Fruit fly (Drosophila melanogaster) whole organism, pupa: ENCODE data around the gene CG17819.

ENCODE experiments used
- CG10348 ChIP-seq: fragments of 200-800 bp; sonication (Bioruptor generic); IDR thresholded peaks from 2 replicates; pipeline ENCODE4 v1.3.6; 2022; ENCODE audit warnings: missing biosample characterization, missing genetic modification characterization
- CG12605 ChIP-seq: fragments of 200-800 bp; sonication (Bioruptor generic); IDR thresholded peaks from 2 replicates; pipeline ENCODE4 v1.3.6; 2022; ENCODE audit warnings: missing biosample characterization, missing genetic modification characterization
- CG13204 ChIP-seq: fragments of 200-800 bp; sonication (Bioruptor generic); optimal IDR thresholded peaks from 2 replicates; lab custom pipeline; 2018; ENCODE audit warnings: missing biosample characterization, mild to moderate bottlenecking, missing genetic modification characterization, moderate library complexity
- CG14655 ChIP-seq: fragments of 200-800 bp; sonication (Bioruptor generic); optimal IDR thresholded peaks from 3 replicates; lab custom pipeline; 2017; ENCODE audit warnings: mild to moderate bottlenecking, missing biosample characterization, missing genetic modification reagents, missing genetic modification characterization
- CG15710 ChIP-seq: fragments of 200-800 bp; sonication (Bioruptor generic); optimal IDR thresholded peaks from 2 replicates; lab custom pipeline; 2018; ENCODE audit warnings: missing biosample characterization, mild to moderate bottlenecking, missing genetic modification characterization, moderate library complexity
- CG17806 ChIP-seq: fragments of 200-800 bp; sonication (Bioruptor generic); optimal IDR thresholded peaks from 2 replicates; lab custom pipeline; 2018; ENCODE audit warnings: missing biosample characterization, mild to moderate bottlenecking, missing genetic modification characterization, moderate library complexity
- CG32121 ChIP-seq: fragments of 200-800 bp; sonication (Bioruptor generic); IDR thresholded peaks from 2 replicates; pipeline ENCODE4 v1.3.6; 2022; ENCODE audit warnings: missing biosample characterization, missing genetic modification characterization
- CG34367 ChIP-seq: fragments of 200-800 bp; sonication (Bioruptor generic); optimal IDR thresholded peaks from 2 replicates; lab custom pipeline; 2018; ENCODE audit warnings: missing biosample characterization, mild to moderate bottlenecking, missing genetic modification characterization
- CG4496 ChIP-seq: fragments of 200-800 bp; sonication (Bioruptor generic); IDR thresholded peaks from 3 replicates; pipeline ENCODE4 v1.3.6; 2022; ENCODE audit warnings: missing biosample characterization, missing genetic modification characterization
- CG8159 ChIP-seq: fragments of 200-800 bp; sonication (Bioruptor generic); optimal IDR thresholded peaks from 3 replicates; lab custom pipeline; 2018; ENCODE audit warnings: missing biosample characterization, mild to moderate bottlenecking, missing genetic modification characterization, moderate library complexity
- CG8301 ChIP-seq: fragments of 200-800 bp; sonication (Bioruptor generic); optimal IDR thresholded peaks from 2 replicates; lab custom pipeline; 2018; ENCODE audit warnings: missing biosample characterization, mild to moderate bottlenecking, missing genetic modification characterization
- CG9948 ChIP-seq: fragments of 200-800 bp; sonication (Bioruptor generic); optimal IDR thresholded peaks from 2 replicates; lab custom pipeline; 2018; ENCODE audit warnings: missing biosample characterization, mild to moderate bottlenecking, missing genetic modification characterization, moderate library complexity
- D1 ChIP-seq: fragments of 200-800 bp; sonication (Bioruptor generic); optimal IDR thresholded peaks from 2 replicates; lab custom pipeline; 2018; ENCODE audit warnings: missing biosample characterization, mild to moderate bottlenecking, missing genetic modification characterization, moderate library complexity
- EcR ChIP-seq: fragments of 200-800 bp; sonication (Bioruptor generic); optimal IDR thresholded peaks from 3 replicates; lab custom pipeline; 2019; ENCODE audit warnings: missing biosample characterization, missing genetic modification characterization, mild to moderate bottlenecking, moderate library complexity, missing genetic modification reagents
- Ets98B ChIP-seq: fragments of 200-800 bp; sonication (Bioruptor generic); IDR thresholded peaks from 2 replicates; pipeline ENCODE4 v1.3.6; 2022; ENCODE audit warnings: missing biosample characterization, missing genetic modification characterization
- Pif1A ChIP-seq: fragments of 200-800 bp; sonication (Bioruptor generic); optimal IDR thresholded peaks from 3 replicates; lab custom pipeline; 2016; ENCODE audit warnings: missing biosample characterization, missing genetic modification characterization
- Pif1B ChIP-seq: fragments of 200-800 bp; sonication (Bioruptor generic); optimal IDR thresholded peaks from 3 replicates; lab custom pipeline; 2016; ENCODE audit warnings: missing biosample characterization, missing genetic modification characterization
- Snoo ChIP-seq: fragments of 200-800 bp; sonication (Bioruptor generic); optimal IDR thresholded peaks from 3 replicates; lab custom pipeline; 2017; ENCODE audit warnings: missing biosample characterization, mild to moderate bottlenecking, missing genetic modification characterization, inconsistent platforms
- fd96Ca ChIP-seq: fragments of 200-800 bp; sonication (Bioruptor generic); IDR thresholded peaks from 3 replicates; pipeline ENCODE4 v1.3.6; 2022; ENCODE audit warnings: missing biosample characterization, missing genetic modification characterization
- gl ChIP-seq: fragments of 200-800 bp; sonication (Bioruptor generic); optimal IDR thresholded peaks from 2 replicates; lab custom pipeline; 2018; ENCODE audit warnings: missing biosample characterization, mild to moderate bottlenecking, missing genetic modification characterization
- rn ChIP-seq: fragments of 200-800 bp; sonication (Bioruptor generic); IDR thresholded peaks from 2 replicates; pipeline ENCODE4 v1.3.6; 2022; ENCODE audit warnings: missing biosample characterization, missing genetic modification characterization

CG17819 gene

dm6 chr3R:21922244-21922643 is 36.9 kb upstream of the CG17819 start:
- TF ChIP-seq Snoo (tag; lab: Kevin White, UChicago) (peak; percentile 12), CG13204 (GFP tag; lab: Kevin White, UChicago) (peak; percentile 69), EcR (GFP tag; lab: Kevin White, UChicago) (peak; percentile 98), fd96Ca (GFP tag; lab: Robert Waterston, UW) (no peak)

dm6 chr3R:21921363-21922208 is 36.2 kb upstream of the CG17819 start:
- TF ChIP-seq CG32121 (GFP tag; lab: Robert Waterston, UW) (peak; percentile 39; the same call in 1 of the 2 replicates), CG10348 (GFP tag; lab: Robert Waterston, UW) (no peak), Snoo (tag; lab: Kevin White, UChicago) (peak; percentile 60), Ets98B (GFP tag; lab: Robert Waterston, UW) (no peak), Pif1A (GFP tag; lab: Kevin White, UChicago) (peak; percentile 64), Pif1B (GFP tag; lab: Kevin White, UChicago) (peak; percentile 51), CG13204 (GFP tag; lab: Kevin White, UChicago) (no peak), CG8301 (tag; lab: Kevin White, UChicago) (peak; percentile 46), CG15710 (tag; lab: Kevin White, UChicago) (peak; percentile 82), EcR (GFP tag; lab: Kevin White, UChicago) (peak; percentile 93), gl (tag; lab: Kevin White, UChicago) (no peak), CG8159 (tag; lab: Kevin White, UChicago) (peak; percentile 90), fd96Ca (GFP tag; lab: Robert Waterston, UW) (no peak), CG34367 (tag; lab: Kevin White, UChicago) (peak; percentile 71), CG4496 (GFP tag; lab: Robert Waterston, UW) (0 out of 3 replicates have a peak, but pooled peaks have one; percentile 43), D1 (tag; lab: Kevin White, UChicago) (peak; percentile 44), rn (no peak), CG14655 (GFP tag; lab: Kevin White, UChicago) (peak; percentile 76), CG12605 (GFP tag; lab: Robert Waterston, UW) (no peak), CG17806 (tag; lab: Kevin White, UChicago) (peak; percentile 70), CG9948 (tag; lab: Kevin White, UChicago) (peak; percentile 84)
- TF ChIP-seq, all 21 proteins: peak for 14

dm6 chr3R:21920495-21920894 is 35.1 kb upstream of the CG17819 start:
- TF ChIP-seq CG4496 (GFP tag; lab: Robert Waterston, UW) (peak; percentile 63; the same call in 2 of the 3 replicates), rn (no peak), CG17806 (tag; lab: Kevin White, UChicago) (peak; percentile 21), Snoo (tag; lab: Kevin White, UChicago) (no peak), CG32121 (GFP tag; lab: Robert Waterston, UW) (no peak), CG13204 (GFP tag; lab: Kevin White, UChicago) (no peak), CG15710 (tag; lab: Kevin White, UChicago) (no peak), Pif1A (GFP tag; lab: Kevin White, UChicago) (no peak), Ets98B (GFP tag; lab: Robert Waterston, UW) (0 out of 2 replicates have a peak, but pooled peaks have one; percentile 28), CG12605 (GFP tag; lab: Robert Waterston, UW) (no peak), CG9948 (tag; lab: Kevin White, UChicago) (peak; percentile 15), D1 (tag; lab: Kevin White, UChicago) (no peak), CG8301 (tag; lab: Kevin White, UChicago) (peak; percentile 57), fd96Ca (GFP tag; lab: Robert Waterston, UW) (no peak), gl (tag; lab: Kevin White, UChicago) (no peak), EcR (GFP tag; lab: Kevin White, UChicago) (no peak), CG8159 (tag; lab: Kevin White, UChicago) (no peak), CG14655 (GFP tag; lab: Kevin White, UChicago) (peak; percentile 66), Pif1B (GFP tag; lab: Kevin White, UChicago) (no peak), CG34367 (tag; lab: Kevin White, UChicago) (no peak), CG10348 (GFP tag; lab: Robert Waterston, UW) (no peak)

- TF ChIP-seq fd96Ca (GFP tag; lab: Robert Waterston, UW) (no peak), rn (no peak), CG14655 (GFP tag; lab: Kevin White, UChicago) (no peak), Pif1A (GFP tag; lab: Kevin White, UChicago) (no peak), gl (tag; lab: Kevin White, UChicago) (no peak), CG8301 (tag; lab: Kevin White, UChicago) (no peak), EcR (GFP tag; lab: Kevin White, UChicago) (no peak), Ets98B (GFP tag; lab: Robert Waterston, UW) (no peak), Snoo (tag; lab: Kevin White, UChicago) (no peak), CG15710 (tag; lab: Kevin White, UChicago) (no peak), D1 (tag; lab: Kevin White, UChicago) (no peak), CG34367 (tag; lab: Kevin White, UChicago) (no peak), CG8159 (tag; lab: Kevin White, UChicago) (no peak), CG12605 (GFP tag; lab: Robert Waterston, UW) (no peak)
Observed at dm6 chr3R:21916987-21917386, 31.6 kb upstream of the CG17819 start.

- no peak for TF ChIP-seq Snoo (tag; lab: Kevin White, UChicago)
- TF ChIP-seq gl (tag; lab: Kevin White, UChicago): no peak
- TF ChIP-seq CG9948 (tag; lab: Kevin White, UChicago): no peak
- TF ChIP-seq EcR (GFP tag; lab: Kevin White, UChicago): no peak
- TF ChIP-seq Pif1A (GFP tag; lab: Kevin White, UChicago): no peak
- TF ChIP-seq CG14655 (GFP tag; lab: Kevin White, UChicago): no peak
Observed at dm6 chr3R:21913447-21913846, 28.1 kb upstream of the CG17819 start, which contains the start of gene Qsox2. Gene Qsox2 (plus strand): TSS chr3R:21913747.
